Fruit fly (Drosophila melanogaster) whole organism, embryonic: Measurements from ENCODE around the gene Wdr59.
A peak's percentile ranks its signal among the peaks of the same experiment; 100 is the strongest.

Source experiments
- Ada2b ChIP-seq: fragments of 200-800 bp; sonication (Bioruptor generic); IDR thresholded peaks from 2 replicates; pipeline ENCODE4 v1.3.6; 2022; ENCODE audit warnings: missing biosample characterization, missing genetic modification characterization
- B-H1 ChIP-seq: fragments of 200-800 bp; sonication (Bioruptor generic); IDR thresholded peaks from 3 replicates; pipeline ENCODE4 v1.3.6; 2022; ENCODE audit warnings: missing biosample characterization, missing genetic modification characterization
- BEAF-32 ChIP-seq: fragments of 200-800 bp; sonication (Bioruptor generic); optimal IDR thresholded peaks from 3 replicates; lab custom pipeline; 2017; ENCODE audit warnings: missing biosample characterization, missing genetic modification characterization, mild to moderate bottlenecking, moderate library complexity, missing genetic modification reagents
- CG10209 ChIP-seq: fragments of 200-800 bp; sonication (Bioruptor generic); optimal IDR thresholded peaks from 3 replicates; lab custom pipeline; 2017; ENCODE audit warnings: missing biosample characterization, mild to moderate bottlenecking, missing genetic modification characterization, missing genetic modification reagents
- CG10267 ChIP-seq: fragments of 200-800 bp; sonication (Bioruptor generic); optimal IDR thresholded peaks from 2 replicates; lab custom pipeline; 2018; ENCODE audit warnings: missing biosample characterization, mild to moderate bottlenecking, missing genetic modification characterization, moderate library complexity
- CG10462 ChIP-seq: fragments of 200-800 bp; sonication (Bioruptor generic); optimal IDR thresholded peaks from 2 replicates; lab custom pipeline; 2016; ENCODE audit warnings: missing biosample characterization, missing genetic modification characterization
- CG11398 ChIP-seq: fragments of 200-800 bp; sonication (Bioruptor generic); optimal IDR thresholded peaks from 2 replicates; lab custom pipeline; 2016; ENCODE audit warnings: missing biosample characterization, missing genetic modification characterization
- CG11456 ChIP-seq: fragments of 200-800 bp; sonication (Bioruptor generic); IDR thresholded peaks from 3 replicates; pipeline ENCODE4 v1.3.6; 2022; ENCODE audit warnings: missing biosample characterization, missing genetic modification characterization
- CG11504 ChIP-seq: fragments of 200-800 bp; sonication (Bioruptor generic); optimal IDR thresholded peaks from 3 replicates; lab custom pipeline; 2019; ENCODE audit warnings: missing biosample characterization, mild to moderate bottlenecking, missing genetic modification characterization, moderate library complexity
- CG14050 ChIP-seq: fragments of 200-800 bp; sonication (Bioruptor generic); IDR thresholded peaks from 3 replicates; pipeline ENCODE4 v1.3.6; 2022; ENCODE audit warnings: missing biosample characterization, missing genetic modification characterization
- CG15011 ChIP-seq: fragments of 200-800 bp; sonication (Bioruptor generic); optimal IDR thresholded peaks from 3 replicates; lab custom pipeline; 2018; ENCODE audit warnings: missing biosample characterization, mild to moderate bottlenecking, missing genetic modification characterization
- CG17385 ChIP-seq: fragments of 200-800 bp; sonication (Bioruptor generic); optimal IDR thresholded peaks from 3 replicates; lab custom pipeline; 2018; ENCODE audit warnings: missing biosample characterization, mild to moderate bottlenecking, missing genetic modification characterization
- CG17912 ChIP-seq: fragments of 200-800 bp; sonication (Bioruptor generic); optimal IDR thresholded peaks from 2 replicates; lab custom pipeline; 2018; ENCODE audit warnings: missing biosample characterization, mild to moderate bottlenecking, missing genetic modification characterization
- CG18476 ChIP-seq: fragments of 200-800 bp; sonication (Bioruptor generic); optimal IDR thresholded peaks from 2 replicates; lab custom pipeline; 2016; ENCODE audit warnings: missing biosample characterization, mild to moderate bottlenecking, missing genetic modification characterization
- CG2712 ChIP-seq: fragments of 200-800 bp; optimal IDR thresholded peaks from 3 replicates; lab custom pipeline; 2019; ENCODE audit warnings: missing biosample characterization, mild to moderate bottlenecking, missing genetic modification characterization, moderate library complexity
- CG4328 ChIP-seq: fragments of 200-800 bp; sonication (Bioruptor generic); optimal IDR thresholded peaks from 3 replicates; lab custom pipeline; 2017; ENCODE audit warnings: missing biosample characterization, missing genetic modification reagents, missing genetic modification characterization
- CG4360 ChIP-seq: fragments of 200-800 bp; sonication (Bioruptor generic); IDR thresholded peaks from 2 replicates; pipeline ENCODE4 v1.3.6; 2022; ENCODE audit warnings: missing biosample characterization, missing genetic modification characterization
- CG4854 ChIP-seq: fragments of 200-800 bp; sonication (Bioruptor generic); optimal IDR thresholded peaks from 2 replicates; lab custom pipeline; 2016; ENCODE audit warnings: missing biosample characterization, missing genetic modification characterization, inconsistent platforms
- CG6765 ChIP-seq: fragments of 200-800 bp; sonication (Bioruptor generic); optimal IDR thresholded peaks from 3 replicates; lab custom pipeline; 2017; ENCODE audit warnings: missing biosample characterization, mild to moderate bottlenecking, missing genetic modification characterization
- CG7271 ChIP-seq: fragments of 200-800 bp; sonication (Bioruptor generic); optimal IDR thresholded peaks from 2 replicates; lab custom pipeline; 2018; ENCODE audit warnings: missing biosample characterization, mild to moderate bottlenecking, missing genetic modification characterization, moderate library complexity
- D19A ChIP-seq: fragments of 200-800 bp; optimal IDR thresholded peaks from 3 replicates; lab custom pipeline; 2019; ENCODE audit warnings: missing biosample characterization, mild to moderate bottlenecking, missing genetic modification characterization, moderate library complexity
- Dip3 ChIP-seq: fragments of 200-800 bp; sonication (Bioruptor generic); optimal IDR thresholded peaks from 3 replicates; lab custom pipeline; 2016; ENCODE audit warnings: missing biosample characterization, missing genetic modification characterization
- Ets65A ChIP-seq: fragments of 200-800 bp; sonication (Bioruptor generic); peaks from one replicate; lab custom pipeline; 2016; ENCODE audit warnings: missing biosample characterization, missing genetic modification characterization
- Ets97D ChIP-seq: fragments of 200-800 bp; sonication (Bioruptor generic); optimal IDR thresholded peaks from 3 replicates; lab custom pipeline; 2016; ENCODE audit warnings: missing biosample characterization, missing genetic modification characterization
- Gsc ChIP-seq: fragments of 200-800 bp; sonication (Bioruptor generic); IDR thresholded peaks from 2 replicates; pipeline ENCODE4 v1.3.6; 2022; ENCODE audit warnings: missing biosample characterization, missing genetic modification characterization
- H15 ChIP-seq: fragments of 200-800 bp; sonication (Bioruptor generic); IDR thresholded peaks from 3 replicates; pipeline ENCODE4 v1.3.6; 2022; ENCODE audit warnings: missing biosample characterization, missing genetic modification characterization
- Hr3 ChIP-seq: fragments of 200-800 bp; sonication (Bioruptor generic); optimal IDR thresholded peaks from 3 replicates; lab custom pipeline; 2016; ENCODE audit warnings: missing biosample characterization, missing genetic modification characterization
- Kr ChIP-seq: fragments of 200-800 bp; sonication (Bioruptor generic); optimal IDR thresholded peaks from 2 replicates; lab custom pipeline; 2017; ENCODE audit warnings: missing biosample characterization, mild to moderate bottlenecking, missing genetic modification characterization
- Lhr ChIP-seq: fragments of 200-800 bp; sonication (Bioruptor generic); optimal IDR thresholded peaks from 3 replicates; lab custom pipeline; 2017; ENCODE audit warnings: mild to moderate bottlenecking, missing biosample characterization, missing genetic modification reagents, missing genetic modification characterization
- Lpt ChIP-seq: fragments of >200 bp; optimal IDR thresholded peaks from 2 replicates; lab custom pipeline; 2018; ENCODE audit warnings: missing biosample characterization, missing genetic modification characterization
- NC2β ChIP-seq: fragments of 200-800 bp; sonication (Bioruptor generic); optimal IDR thresholded peaks from 2 replicates; lab custom pipeline; 2016; ENCODE audit warnings: missing biosample characterization, missing genetic modification characterization
- Neu2 ChIP-seq: fragments of 200-800 bp; sonication (Bioruptor generic); optimal IDR thresholded peaks from 3 replicates; lab custom pipeline; 2016; ENCODE audit warnings: missing biosample characterization, missing genetic modification characterization, borderline replicate concordance
- Scr ChIP-seq: fragments of 200-800 bp; sonication (Bioruptor generic); IDR thresholded peaks from 2 replicates; pipeline ENCODE4 v1.3.6; 2022; ENCODE audit warnings: missing biosample characterization, missing genetic modification characterization; ENCODE audit not compliant: partially characterized antibody
- Sin3A ChIP-seq: fragments of >200 bp; optimal IDR thresholded peaks from 2 replicates; lab custom pipeline; 2018
- Tbp ChIP-seq: fragments of >200 bp; optimal IDR thresholded peaks from 2 replicates; lab custom pipeline; 2018; ENCODE audit warnings: missing biosample characterization, missing genetic modification characterization
- Trl ChIP-seq, 3 experiments: fragments of >200 bp in 2 of 3; fragments of 200-800 bp in 1 of 3; sonication (Bioruptor generic) in 1 of 3; optimal IDR thresholded peaks; 2 replicates in 1 of 3; 3 replicates in 2 of 3; lab custom pipeline; 2016 to 2017; ENCODE audit warnings: missing biosample characterization in 1 of 3, missing genetic modification characterization in 1 of 3
- Xbp1 ChIP-seq: fragments of 200-800 bp; sonication (Bioruptor generic); optimal IDR thresholded peaks from 3 replicates; lab custom pipeline; 2016; ENCODE audit warnings: missing biosample characterization, mild to moderate bottlenecking, missing genetic modification characterization
- corto ChIP-seq: fragments of 200-800 bp; sonication (Bioruptor generic); optimal IDR thresholded peaks from 2 replicates; lab custom pipeline; 2016; ENCODE audit warnings: missing biosample characterization, mild to moderate bottlenecking, missing genetic modification characterization, moderate library complexity
- ems ChIP-seq: fragments of 200-800 bp; sonication (Bioruptor generic); optimal IDR thresholded peaks from 3 replicates; lab custom pipeline; 2016; ENCODE audit warnings: missing biosample characterization, missing genetic modification characterization
- her ChIP-seq: fragments of 200-800 bp; sonication (Bioruptor generic); optimal IDR thresholded peaks from 2 replicates; lab custom pipeline; 2016; ENCODE audit warnings: missing biosample characterization, missing genetic modification characterization
- lbe ChIP-seq: fragments of 200-800 bp; sonication (Bioruptor generic); optimal IDR thresholded peaks from 2 replicates; lab custom pipeline; 2016; ENCODE audit warnings: missing biosample characterization, mild to moderate bottlenecking, missing genetic modification characterization
- lilli ChIP-seq: fragments of 200-800 bp; sonication (Bioruptor generic); optimal IDR thresholded peaks from 3 replicates; lab custom pipeline; 2016; ENCODE audit warnings: missing biosample characterization, missing genetic modification characterization
- mirr ChIP-seq: fragments of 200-800 bp; sonication (Bioruptor generic); optimal IDR thresholded peaks from 3 replicates; lab custom pipeline; 2018; ENCODE audit warnings: missing biosample characterization, mild to moderate bottlenecking, missing genetic modification characterization
- nmo ChIP-seq: fragments of 200-800 bp; sonication (Bioruptor generic); optimal IDR thresholded peaks from 2 replicates; lab custom pipeline; 2018; ENCODE audit warnings: missing biosample characterization, mild to moderate bottlenecking, missing genetic modification characterization, moderate library complexity
- pb ChIP-seq: fragments of 200-800 bp; sonication (Bioruptor generic); optimal IDR thresholded peaks from 3 replicates; lab custom pipeline; 2016; ENCODE audit warnings: missing biosample characterization, missing genetic modification characterization
- prd ChIP-seq, 3 experiments: fragments of >200 bp in 2 of 3; fragments of 200-800 bp in 1 of 3; sonication (Bioruptor generic) in 1 of 3; optimal IDR thresholded peaks in 2 of 3; IDR thresholded peaks in 1 of 3; 2 replicates in 2 of 3; 3 replicates in 1 of 3; pipeline versions ENCODE4 v1.3.6 to Lab custom; 2017 to 2022; ENCODE audit warnings: missing biosample characterization in 1 of 3, missing genetic modification characterization in 1 of 3
- slou ChIP-seq: fragments of 200-800 bp; sonication (Bioruptor generic); optimal IDR thresholded peaks from 3 replicates; lab custom pipeline; 2016; ENCODE audit warnings: missing biosample characterization, missing genetic modification characterization
- toy ChIP-seq: fragments of 200-800 bp; sonication (Bioruptor generic); IDR thresholded peaks from 2 replicates; pipeline ENCODE4 v1.3.6; 2022; ENCODE audit warnings: missing biosample characterization, missing genetic modification characterization
- z ChIP-seq: fragments of 200-800 bp; sonication (Bioruptor generic); IDR thresholded peaks from 3 replicates; pipeline ENCODE4 v1.3.6; 2022; ENCODE audit warnings: missing biosample characterization, missing genetic modification characterization

Wdr59 gene

DNA sequence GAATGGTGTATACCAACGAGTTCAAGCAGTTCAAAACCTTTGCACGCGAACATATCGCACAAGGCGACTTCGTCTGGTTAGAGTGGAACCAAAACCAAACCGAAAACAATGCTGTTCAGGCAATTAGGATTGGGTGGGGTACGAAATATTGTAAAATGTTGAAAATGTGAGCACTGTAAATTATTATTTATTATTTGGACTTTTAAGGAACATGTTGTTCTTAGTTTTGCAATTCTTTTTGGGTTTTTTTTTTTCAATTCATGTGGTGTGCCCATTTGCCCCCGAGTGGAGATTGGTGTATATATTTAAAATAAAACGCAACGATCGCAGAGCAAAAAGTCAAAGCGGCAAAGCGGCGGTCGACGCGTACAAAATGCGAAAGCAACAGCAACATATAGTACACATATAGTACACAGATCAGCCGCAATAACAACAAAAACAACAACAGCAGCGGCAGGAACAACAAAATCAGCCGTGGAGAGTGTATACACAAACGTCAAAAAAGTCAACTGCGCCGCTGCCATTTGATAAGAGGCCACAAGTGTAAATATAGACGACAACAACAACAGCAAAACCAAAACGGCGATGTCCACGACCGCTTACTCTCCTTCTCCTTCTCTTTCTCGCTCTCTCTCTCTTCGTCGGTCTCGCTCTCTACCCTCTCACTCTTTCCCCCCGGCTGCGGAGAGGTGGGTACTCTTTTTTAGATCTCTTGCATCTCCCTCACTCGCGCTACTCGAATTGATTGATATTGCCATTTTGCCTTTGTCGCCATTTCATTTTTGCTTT lies 46.4 kb upstream of the Wdr59 start (continued):
- peak; percentile 45 for TF ChIP-seq CG4328
- TF ChIP-seq CG2712 (tag; lab: Kevin White, UChicago): peak; percentile 16
- TF ChIP-seq CG11456: no peak
- peak; percentile 81 to 93 for TF ChIP-seq Trl (optimal IDR thresholded peaks at IDR 0.05; lab: Kevin White, UChicago)
- TF ChIP-seq Trl (GFP tag; optimal IDR thresholded peaks at IDR 0.05; lab: Kevin White, UChicago): peak; percentile 43
- no peak for TF ChIP-seq Tbp
- no peak for TF ChIP-seq CG10267 (tag; lab: Kevin White, UChicago)
- no peak for TF ChIP-seq prd (optimal IDR thresholded peaks at IDR 0.05; lab: Kevin White, UChicago)
- TF ChIP-seq prd (GFP tag; IDR thresholded peaks at IDR 0.05; lab: Robert Waterston, UW): 0 out of 3 replicates have a peak, but pooled peaks have one; percentile 30
- no peak for TF ChIP-seq Hr3 (GFP tag; lab: Kevin White, UChicago)
- no peak for TF ChIP-seq Scr
- TF ChIP-seq CG18476 (GFP tag; lab: Kevin White, UChicago): no peak
- no peak for TF ChIP-seq Ets97D
- TF ChIP-seq Neu2 (GFP tag; lab: Kevin White, UChicago): no peak
- TF ChIP-seq Xbp1 (GFP tag; lab: Kevin White, UChicago): peak; percentile 17
- TF ChIP-seq CG6765: peak; percentile 27
- no peak; the same call in 2 of the 3 replicates for TF ChIP-seq H15 (GFP tag; lab: Robert Waterston, UW)
- peak; percentile 35 for TF ChIP-seq CG15011 (GFP tag; lab: Kevin White, UChicago)
- TF ChIP-seq Ets65A (GFP tag; lab: Kevin White, UChicago): peak; percentile 50
- TF ChIP-seq her: no peak
- TF ChIP-seq Gsc (GFP tag; lab: Robert Waterston, UW): no peak
- no peak for TF ChIP-seq pb (GFP tag; lab: Kevin White, UChicago)
- TF ChIP-seq z (GFP tag; lab: Robert Waterston, UW): no peak
- TF ChIP-seq CG17912: no peak
- no peak for TF ChIP-seq Kr (GFP tag; lab: Kevin White, UChicago)
- TF ChIP-seq nmo (GFP tag; lab: Kevin White, UChicago): no peak
- TF ChIP-seq CG10209 (GFP tag; lab: Kevin White, UChicago): peak; percentile 33
- TF ChIP-seq slou (GFP tag; lab: Kevin White, UChicago): no peak
- TF ChIP-seq CG14050 (GFP tag; lab: Robert Waterston, UW): no peak; the same call in 2 of the 3 replicates
- TF ChIP-seq lilli: peak; percentile 63
- peak; percentile 8 for TF ChIP-seq Lhr (GFP tag; lab: Kevin White, UChicago)
- TF ChIP-seq CG4360: peak; percentile 92
- TF ChIP-seq toy (GFP tag; lab: Robert Waterston, UW): no peak
- no peak for TF ChIP-seq CG7271 (tag; lab: Kevin White, UChicago)
- peak; percentile 47 for TF ChIP-seq CG11504 (tag; lab: Kevin White, UChicago)
- TF ChIP-seq Sin3A (lab: Kevin White, UChicago): no peak
- TF ChIP-seq Ada2b: 0 out of 2 replicates have a peak, but pooled peaks have one; percentile 15
- no peak for TF ChIP-seq CG11398
- TF ChIP-seq corto (GFP tag; lab: Kevin White, UChicago): peak; percentile 71
- TF ChIP-seq B-H1 (GFP tag; lab: Robert Waterston, UW): no peak; the same call in 1 of the 3 replicates
- peak; percentile 56 for TF ChIP-seq mirr (GFP tag; lab: Kevin White, UChicago)
- peak; percentile 71 for TF ChIP-seq D19A (tag; lab: Kevin White, UChicago)
- TF ChIP-seq CG17385: peak; percentile 54
- TF ChIP-seq Dip3: peak; percentile 66
- no peak for TF ChIP-seq CG10462 (GFP tag; lab: Kevin White, UChicago)
- no peak for TF ChIP-seq CG4854 (GFP tag; lab: Kevin White, UChicago)
- no peak for TF ChIP-seq NC2β
- no peak for TF ChIP-seq ems
- TF ChIP-seq Lpt (GFP tag; lab: Kevin White, UChicago): no peak
- no peak for TF ChIP-seq BEAF-32
- TF ChIP-seq lbe (GFP tag; lab: Kevin White, UChicago): peak; percentile 53
